Fruit fly (Drosophila melanogaster): ENCODE data around the gene Acam.

Acam gene

dm6 chr3R:25831799-25832280, 20.1 kb downstream of the Acam start, which contains the start of the genes Mst57Da and alpha4GT2:
TSS of gene Mst57Da (minus strand) at chr3R:25831899.
TSS of gene alpha4GT2 (plus strand) at chr3R:25832230.
- TF ChIP-seq CG17912 (GFP tag; optimal IDR thresholded peaks at IDR 0.05): no peak
- TF ChIP-seq Drgx (GFP tag; IDR thresholded peaks at IDR 0.05): no peak
- TF ChIP-seq CG17361 (GFP tag; IDR thresholded peaks at IDR 0.05): no peak
- no peak for TF ChIP-seq ash1 (GFP tag; optimal IDR thresholded peaks at IDR 0.05)
- no peak for TF ChIP-seq Dek (tag; optimal IDR thresholded peaks at IDR 0.05)
- no peak for TF ChIP-seq gfzf (GFP tag; optimal IDR thresholded peaks at IDR 0.05)
- TF ChIP-seq prd (optimal IDR thresholded peaks at IDR 0.05): no peak
- no peak for TF ChIP-seq prd (GFP tag; IDR thresholded peaks at IDR 0.05)
- TF ChIP-seq Vsx1 (GFP tag; optimal IDR thresholded peaks at IDR 0.05): no peak
- no peak for TF ChIP-seq gcm2 (GFP tag; optimal IDR thresholded peaks at IDR 0.05)
- TF ChIP-seq CG13287 (GFP tag; IDR thresholded peaks at IDR 0.05; ENCODE audit: partially characterized antibody): no peak
- TF ChIP-seq jigr1 (GFP tag; IDR thresholded peaks at IDR 0.05): no peak
- TF ChIP-seq Gsc (GFP tag; IDR thresholded peaks at IDR 0.05): no peak
- no peak for TF ChIP-seq Eip74EF (GFP tag; optimal IDR thresholded peaks at IDR 0.05)

- peak; percentile 82 for TF ChIP-seq trem (tag; optimal IDR thresholded peaks at IDR 0.05)
- no peak for TF ChIP-seq CG18619 (GFP tag; optimal IDR thresholded peaks at IDR 0.05)
- peak; percentile 89 for TF ChIP-seq stwl (tag; optimal IDR thresholded peaks at IDR 0.05)
- no peak for TF ChIP-seq CG17612 (GFP tag; IDR thresholded peaks at IDR 0.05)
- no peak for TF ChIP-seq Kr (GFP tag; optimal IDR thresholded peaks at IDR 0.05)
- TF ChIP-seq ash1 (GFP tag; optimal IDR thresholded peaks at IDR 0.05): no peak
- TF ChIP-seq CG4854 (GFP tag; optimal IDR thresholded peaks at IDR 0.05): no peak
- no peak for TF ChIP-seq CG10565 (GFP tag; optimal IDR thresholded peaks at IDR 0.05)
- TF ChIP-seq CG12155 (GFP tag; optimal IDR thresholded peaks at IDR 0.05): no peak
- TF ChIP-seq CG12659 (GFP tag; optimal IDR thresholded peaks at IDR 0.05): peak; percentile 39
- no peak for TF ChIP-seq Hmx (GFP tag; optimal IDR thresholded peaks at IDR 0.05)
- no peak for TF ChIP-seq disco-r (GFP tag; optimal IDR thresholded peaks at IDR 0.05)
- TF ChIP-seq bcd (GFP tag; optimal IDR thresholded peaks at IDR 0.05): no peak
- TF ChIP-seq jigr1 (GFP tag; IDR thresholded peaks at IDR 0.05): no peak
- TF ChIP-seq CG4707 (GFP tag; optimal IDR thresholded peaks at IDR 0.05): no peak
- peak; percentile 91 for TF ChIP-seq gfzf (GFP tag; optimal IDR thresholded peaks at IDR 0.05)
- no peak for TF ChIP-seq crol (GFP tag; IDR thresholded peaks at IDR 0.05)
- peak in 1 of 2 experiments; percentile 3 for TF ChIP-seq insv (GFP tag; optimal IDR thresholded peaks at IDR 0.05)
- no peak for TF ChIP-seq Opbp (GFP tag; IDR thresholded peaks at IDR 0.05; ENCODE audit: partially characterized antibody)
- TF ChIP-seq Adf1 (GFP tag; IDR thresholded peaks at IDR 0.05): no peak
- TF ChIP-seq CG4328 (GFP tag; optimal IDR thresholded peaks at IDR 0.05): no peak
- no peak for TF ChIP-seq mld (GFP tag; IDR thresholded peaks at IDR 0.05; ENCODE audit: partially characterized antibody)
- TF ChIP-seq CG30020 (tag; optimal IDR thresholded peaks at IDR 0.05): no peak
- peak; percentile 34; the same call in 1 of the 3 replicates for TF ChIP-seq knrl (GFP tag; IDR thresholded peaks at IDR 0.05; ENCODE audit: partially characterized antibody)
- no peak for TF ChIP-seq CG34224 (GFP tag; IDR thresholded peaks at IDR 0.05; ENCODE audit: partially characterized antibody)
- TF ChIP-seq BtbVII (GFP tag; optimal IDR thresholded peaks at IDR 0.05): no peak
- no peak for TF ChIP-seq ro (GFP tag; IDR thresholded peaks at IDR 0.05)
- TF ChIP-seq cato (GFP tag; optimal IDR thresholded peaks at IDR 0.05; ENCODE audit: borderline replicate concordance): no peak
- TF ChIP-seq CG9876 (GFP tag; optimal IDR thresholded peaks at IDR 0.05): no peak
- 0 out of 3 replicates have a peak, but pooled peaks have one; percentile 45 for TF ChIP-seq ci (GFP tag; IDR thresholded peaks at IDR 0.05)
- no peak for TF ChIP-seq Mrtf (GFP tag; IDR thresholded peaks at IDR 0.05)
- TF ChIP-seq hkb (optimal IDR thresholded peaks at IDR 0.05): peak; percentile 93
- TF ChIP-seq hkb (GFP tag; IDR thresholded peaks at IDR 0.05): no peak
- TF ChIP-seq cas (GFP tag; IDR thresholded peaks at IDR 0.05): no peak
- TF ChIP-seq CG9215 (GFP tag; IDR thresholded peaks at IDR 0.05): no peak
- TF ChIP-seq E2f2 (GFP tag; IDR thresholded peaks at IDR 0.05): peak; percentile 87
- TF ChIP-seq dan (GFP tag; IDR thresholded peaks at IDR 0.05): no peak
- peak; percentile 37 for TF ChIP-seq Sry-δ (GFP tag; optimal IDR thresholded peaks at IDR 0.05)
- TF ChIP-seq Aef1 (GFP tag; IDR thresholded peaks at IDR 0.05): no peak
Observed at dm6 chr3R:25851224-25851682, 39.5 kb downstream of the Acam start, which contains the start of the genes CG14545 and CG5886. TSS of gene CG14545 (minus strand) at chr3R:25851291. TSS of gene CG5886 (plus strand) at chr3R:25851632.

Measured in whole organism, embryonic.